Worm (Caenorhabditis elegans): Measurements from ENCODE around the gene gnrr-4.

ce11 chrX:5720124-5720523, 23.0 kb downstream of the gnrr-4 start, which contains the start of gene C41G11.1:
- no peak for TF ChIP-seq fos-1 (tag; optimal IDR thresholded peaks at IDR 0.05)
- no peak for TF ChIP-seq nhr-19 (GFP tag; conservative IDR thresholded peaks at IDR 0.05)
- no peak for TF ChIP-seq elt-3 (tag; optimal IDR thresholded peaks at IDR 0.05)

All from whole organism, L1 larva.